Fruit fly (Drosophila melanogaster): ENCODE results near the gene CG34287.
A peak's percentile ranks its signal among the peaks of the same experiment; 100 is the strongest.

dm6 chr3R:5824456-5824855 is 28.7 kb upstream of the CG34287 start, which contains the start of the genes Sec20 and dgrn:
- TF ChIP-seq OdsH (GFP tag; optimal IDR thresholded peaks at IDR 0.05) (peak; percentile 77), ey (GFP tag; optimal IDR thresholded peaks at IDR 0.05) (peak; percentile 50), HLH106 (tag; optimal IDR thresholded peaks at IDR 0.05) (peak; percentile 78), CG32264 (GFP tag; optimal IDR thresholded peaks at IDR 0.05) (peak; percentile 21), Abd-B (GFP tag; optimal IDR thresholded peaks at IDR 0.05) (no peak), CG9705 (GFP tag; optimal IDR thresholded peaks at IDR 0.05) (peak; percentile 48), usp (GFP tag; optimal IDR thresholded peaks at IDR 0.05) (no peak), h (GFP tag; optimal IDR thresholded peaks at IDR 0.05) (peak; percentile 83), Hr78 (GFP tag; optimal IDR thresholded peaks at IDR 0.05) (no peak), pan (optimal IDR thresholded peaks at IDR 0.05) (no peak), lola (GFP tag; optimal IDR thresholded peaks at IDR 0.05) (no peak), Myc (optimal IDR thresholded peaks at IDR 0.05) (peak; percentile 33), br (GFP tag; optimal IDR thresholded peaks at IDR 0.05) (peak; percentile 70), psq (GFP tag; optimal IDR thresholded peaks at IDR 0.05) (peak; percentile 68)

All from whole organism, wandering third instar larva.